Worm (Caenorhabditis elegans): ENCODE data around the gene Y67D8A.2.
A peak's percentile ranks its signal among the peaks of the same experiment; 100 is the strongest.

Y67D8A.2 gene

DNA sequence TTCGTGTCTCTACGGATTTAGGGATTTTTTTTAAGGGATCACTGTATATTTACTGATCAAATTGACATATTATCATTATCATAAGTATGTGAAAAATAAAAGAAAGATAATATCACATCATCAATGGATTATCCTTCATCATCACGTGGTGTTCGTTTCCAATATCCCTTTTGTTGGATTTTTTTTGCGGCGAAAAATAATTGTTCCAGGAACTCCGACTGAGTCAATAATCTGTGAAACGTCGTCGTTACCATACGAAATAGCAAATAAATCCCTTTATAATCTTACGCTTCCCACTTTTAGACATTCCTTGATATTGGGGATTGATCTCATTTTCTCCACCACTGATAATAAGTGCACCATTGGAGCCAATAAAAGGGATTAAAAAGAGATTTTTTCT is 27.8 kb downstream of the Y67D8A.2 start (continued):
- no peak for TF ChIP-seq Y116A8C.19 (tag; optimal IDR thresholded peaks at IDR 0.05; ENCODE audit: borderline replicate concordance)
- TF ChIP-seq nhr-76 (tag; optimal IDR thresholded peaks at IDR 0.05): no peak
- no peak for TF ChIP-seq ceh-63 (GFP tag; optimal IDR thresholded peaks at IDR 0.05)
- TF ChIP-seq ceh-90 (tag; optimal IDR thresholded peaks at IDR 0.05): no peak
- no peak for TF ChIP-seq lin-39 (tag; optimal IDR thresholded peaks at IDR 0.05)
- no peak for TF ChIP-seq egl-27 (tag; optimal IDR thresholded peaks at IDR 0.05)
- TF ChIP-seq hlh-4 (tag; optimal IDR thresholded peaks at IDR 0.05): no peak
- TF ChIP-seq fkh-8 (tag; optimal IDR thresholded peaks at IDR 0.05): peak; percentile 45
- TF ChIP-seq mep-1 (tag; optimal IDR thresholded peaks at IDR 0.05): no peak
- no peak for TF ChIP-seq nhr-85 (tag)

DNA sequence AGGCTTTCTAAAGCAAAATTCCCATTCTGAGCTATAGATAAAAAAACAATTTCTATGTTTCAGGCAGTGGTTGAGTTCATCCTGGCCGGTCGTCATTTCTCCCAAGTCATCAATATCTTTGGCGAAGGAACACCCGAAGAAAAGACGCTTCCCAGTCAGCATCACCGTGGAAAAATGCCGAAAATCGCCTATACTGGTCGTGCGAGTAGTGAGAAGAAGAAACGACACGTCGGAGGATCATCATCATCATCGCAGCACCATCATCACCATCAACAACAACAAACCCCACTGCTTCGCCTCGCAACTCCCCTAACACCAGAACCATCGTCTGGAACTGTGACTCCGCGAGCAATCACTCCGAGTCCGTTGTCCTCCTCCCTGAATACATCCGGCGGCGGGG is 29.3 kb downstream of the Y67D8A.2 start:
- no peak for TF ChIP-seq lin-14 (GFP tag; optimal IDR thresholded peaks at IDR 0.05)
- no peak for TF ChIP-seq swsn-7 (tag; optimal IDR thresholded peaks at IDR 0.05)
- TF ChIP-seq jun-1 (tag; optimal IDR thresholded peaks at IDR 0.05): no peak
- no peak for TF ChIP-seq nhr-76 (tag; optimal IDR thresholded peaks at IDR 0.05)
- no peak for TF ChIP-seq unc-86 (tag; optimal IDR thresholded peaks at IDR 0.05)
- no peak for TF ChIP-seq dpl-1 (GFP tag; optimal IDR thresholded peaks at IDR 0.05)
- no peak for TF ChIP-seq nhr-28 (tag; optimal IDR thresholded peaks at IDR 0.05)
- no peak for TF ChIP-seq C34B4.2 (tag; optimal IDR thresholded peaks at IDR 0.05)
- no peak for TF ChIP-seq nhr-84 (tag; optimal IDR thresholded peaks at IDR 0.05)
- TF ChIP-seq nhr-12 (tag; optimal IDR thresholded peaks at IDR 0.05): no peak
- TF ChIP-seq hlh-17 (GFP tag; optimal IDR thresholded peaks at IDR 0.05; ENCODE audit: borderline replicate concordance): no peak
- TF ChIP-seq pax-3 (tag; optimal IDR thresholded peaks at IDR 0.05): no peak
- no peak for TF ChIP-seq dsc-1 (tag; optimal IDR thresholded peaks at IDR 0.05)
- no peak for TF ChIP-seq aha-1 (tag; optimal IDR thresholded peaks at IDR 0.05)

- TF ChIP-seq isw-1 (GFP tag; IDR thresholded peaks at IDR 0.05) (no peak), snpc-4 (tag; optimal IDR thresholded peaks at IDR 0.05) (no peak), fkh-8 (tag; optimal IDR thresholded peaks at IDR 0.05) (peak; percentile 34), pax-3 (tag; optimal IDR thresholded peaks at IDR 0.05) (peak; percentile 70), ama-1 (optimal IDR thresholded peaks at IDR 0.05) (no peak), tbx-2 (tag; optimal IDR thresholded peaks at IDR 0.05) (no peak), lin-15B (tag; optimal IDR thresholded peaks at IDR 0.05) (no peak), hpl-2 (GFP tag; optimal IDR thresholded peaks at IDR 0.05) (no peak), nhr-20 (tag; optimal IDR thresholded peaks at IDR 0.05) (no peak), dsc-1 (tag; optimal IDR thresholded peaks at IDR 0.05) (peak; percentile 86)
Observed at ce11 chrIV:3252047-3252446, 29.8 kb downstream of the Y67D8A.2 start.

ce11 chrIV:3254443-3254842 is 32.2 kb downstream of the Y67D8A.2 start, which contains the start of gene dmd-9:
dmd-9 (minus strand) TSS chrIV:3254543.
- TF ChIP-seq fkh-8 (tag; optimal IDR thresholded peaks at IDR 0.05) (peak; percentile 36), lsy-2 (tag; optimal IDR thresholded peaks at IDR 0.05) (no peak)

DNA sequence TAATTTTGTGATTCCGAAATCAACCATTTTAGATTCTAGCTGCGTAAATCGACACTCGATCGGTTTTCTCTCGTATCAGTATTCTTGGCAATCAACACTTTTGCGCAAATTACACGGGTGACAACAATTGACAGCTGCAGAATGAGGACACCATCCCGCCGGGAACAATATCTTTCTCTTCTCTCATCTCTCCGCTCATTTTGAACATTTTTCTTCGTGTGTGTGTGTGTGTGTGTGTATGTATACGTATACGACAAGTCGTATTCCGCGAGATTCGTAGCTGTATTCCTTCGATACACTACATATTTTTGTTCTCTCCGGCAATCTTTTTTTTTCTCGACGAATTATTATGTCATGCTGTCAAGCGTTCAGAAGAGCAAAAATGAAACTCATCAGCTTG is 34.6 kb downstream of the Y67D8A.2 start:
- TF ChIP-seq snu-23 (GFP tag; optimal IDR thresholded peaks at IDR 0.05) (peak; percentile 6), lin-14 (GFP tag; optimal IDR thresholded peaks at IDR 0.05) (peak; percentile 49), pag-3 (tag; optimal IDR thresholded peaks at IDR 0.05; ENCODE audit: borderline replicate concordance, insufficient read depth) (no peak), ztf-11 (tag; optimal IDR thresholded peaks at IDR 0.05) (no peak), elt-3 (tag; optimal IDR thresholded peaks at IDR 0.05) (peak in 2 of 6 experiments; percentile 16 to 41), ztf-4 (tag; optimal IDR thresholded peaks at IDR 0.05) (no peak), nhr-85 (tag) (peak; percentile 37), ets-5 (GFP tag; IDR thresholded peaks at IDR 0.05) (no peak), lin-35 (GFP tag; optimal IDR thresholded peaks at IDR 0.05) (peak in 1 of 2 experiments; percentile 9), nhr-11 (tag; optimal IDR thresholded peaks at IDR 0.05) (no peak), fos-1 (tag; optimal IDR thresholded peaks at IDR 0.05) (no peak), blmp-1 (tag; optimal IDR thresholded peaks at IDR 0.05) (peak; percentile 56), hlh-17 (GFP tag; optimal IDR thresholded peaks at IDR 0.05; ENCODE audit: borderline replicate concordance) (no peak)
